Worm (Caenorhabditis elegans) whole organism, L3 larva: ENCODE results near the gene try-5.
A peak's percentile ranks its signal among the peaks of the same experiment; 100 is the strongest.

Source experiments
- R02D3.7 ChIP-seq: fragments of 150-350 bp; optimal IDR thresholded peaks from 2 replicates; lab custom pipeline; 2014; ENCODE audit warnings: missing biosample characterization, missing genetic modification characterization
- ZK546.5 ChIP-seq: sonication (generic microtip); optimal IDR thresholded peaks from 2 replicates; lab custom pipeline; 2017; ENCODE audit warnings: missing biosample characterization, missing genetic modification characterization
- aly-2 ChIP-seq: fragments of 150-350 bp; optimal IDR thresholded peaks from 2 replicates; lab custom pipeline; 2014; ENCODE audit warnings: missing biosample characterization, missing genetic modification characterization
- ama-1 ChIP-seq: fragments of 150-350 bp; optimal IDR thresholded peaks from 2 replicates; lab custom pipeline; 2018
- ceh-16 ChIP-seq: sonication (generic microtip); optimal IDR thresholded peaks from 2 replicates; lab custom pipeline; 2017; ENCODE audit warnings: missing biosample characterization, missing genetic modification characterization
- daf-12 ChIP-seq: fragments of 150-350 bp; optimal IDR thresholded peaks from 2 replicates; lab custom pipeline; 2014; ENCODE audit warnings: missing biosample characterization, missing genetic modification reagents, missing genetic modification characterization
- egl-5 ChIP-seq: fragments of 150-350 bp; optimal IDR thresholded peaks from 2 replicates; lab custom pipeline; 2017; ENCODE audit warnings: missing biosample characterization, missing genetic modification reagents, missing genetic modification characterization, inconsistent platforms
- elt-2 ChIP-seq: sonication (generic microtip); optimal IDR thresholded peaks from 2 replicates; lab custom pipeline; 2016; ENCODE audit warnings: missing genetic modification reagents, mild to moderate bottlenecking, missing genetic modification characterization, missing compliant biosample characterization
- elt-3 ChIP-seq, 3 experiments: fragments of 150-350 bp in 1 of 3; sonication (generic microtip) in 2 of 3; optimal IDR thresholded peaks; 2 replicates in 2 of 3; 4 replicates in 1 of 3; lab custom pipeline; 2014 to 2017; ENCODE audit warnings: missing biosample characterization in 3 of 3, missing genetic modification characterization in 3 of 3
- fkh-10 ChIP-seq: sonication (generic microtip); optimal IDR thresholded peaks from 2 replicates; lab custom pipeline; 2017; ENCODE audit warnings: missing biosample characterization, missing genetic modification reagents, missing genetic modification characterization
- fkh-2 ChIP-seq: fragments of 150-350 bp; optimal IDR thresholded peaks from 2 replicates; lab custom pipeline; 2014; ENCODE audit warnings: missing biosample characterization, missing genetic modification reagents, missing genetic modification characterization
- fos-1 ChIP-seq: fragments of 150-350 bp; optimal IDR thresholded peaks from 2 replicates; lab custom pipeline; 2014; ENCODE audit warnings: missing biosample characterization, missing genetic modification characterization
- hmg-11 ChIP-seq: sonication (generic microtip); optimal IDR thresholded peaks from 2 replicates; lab custom pipeline; 2016; ENCODE audit warnings: missing genetic modification characterization, missing compliant biosample characterization
- jun-1 ChIP-seq: fragments of 150-350 bp; optimal IDR thresholded peaks from 2 replicates; lab custom pipeline; 2014; ENCODE audit warnings: missing biosample characterization, missing genetic modification reagents, missing genetic modification characterization
- lin-39 ChIP-seq: fragments of 150-350 bp; optimal IDR thresholded peaks from 2 replicates; lab custom pipeline; 2018; ENCODE audit warnings: missing biosample characterization, missing genetic modification reagents, missing genetic modification characterization
- mdl-1 ChIP-seq: fragments of 150-350 bp; optimal IDR thresholded peaks from 2 replicates; lab custom pipeline; 2014; ENCODE audit warnings: missing biosample characterization, missing genetic modification characterization
- mml-1 ChIP-seq: fragments of 150-350 bp; sonication (generic microtip); optimal IDR thresholded peaks from 3 replicates; lab custom pipeline; 2014; ENCODE audit warnings: missing biosample characterization, missing genetic modification characterization
- nfya-1 ChIP-seq: sonication (generic microtip); optimal IDR thresholded peaks from 2 replicates; lab custom pipeline; 2017; ENCODE audit warnings: missing genetic modification characterization, mild to moderate bottlenecking, missing compliant biosample characterization, antibody characterized with exemption, moderate library complexity; ENCODE audit not compliant: insufficient read depth
- nhr-12 ChIP-seq: fragments of 150-350 bp; optimal IDR thresholded peaks from 2 replicates; lab custom pipeline; 2014; ENCODE audit warnings: missing biosample characterization, missing genetic modification characterization
- nhr-43 ChIP-seq: sonication (generic microtip); optimal IDR thresholded peaks from 2 replicates; lab custom pipeline; 2016; ENCODE audit warnings: mild to moderate bottlenecking, missing genetic modification characterization, missing compliant biosample characterization; ENCODE audit not compliant: poor library complexity, severe bottlenecking
- nhr-76 ChIP-seq: fragments of 150-350 bp; sonication (generic microtip); optimal IDR thresholded peaks from 5 replicates; lab custom pipeline; 2014; ENCODE audit warnings: missing biosample characterization, missing genetic modification characterization
- pha-4 ChIP-seq: fragments of 150-350 bp; optimal IDR thresholded peaks from 2 replicates; lab custom pipeline; 2014; ENCODE audit warnings: missing biosample characterization, missing genetic modification reagents, missing genetic modification characterization
- pqm-1 ChIP-seq: fragments of 150-350 bp; optimal IDR thresholded peaks from 2 replicates; lab custom pipeline; 2017; ENCODE audit warnings: missing biosample characterization, missing genetic modification characterization, inconsistent platforms
- sea-2 ChIP-seq: fragments of 150-350 bp; sonication (generic microtip); optimal IDR thresholded peaks from 4 replicates; lab custom pipeline; 2014; ENCODE audit warnings: missing biosample characterization, missing genetic modification reagents, missing genetic modification characterization
- snpc-4 ChIP-seq: fragments of 150-350 bp; optimal IDR thresholded peaks from 2 replicates; lab custom pipeline; 2014; ENCODE audit warnings: missing biosample characterization, missing genetic modification characterization
- tbx-2 ChIP-seq: sonication (generic microtip); optimal IDR thresholded peaks from 2 replicates; lab custom pipeline; 2016; ENCODE audit warnings: mild to moderate bottlenecking, missing genetic modification characterization, missing compliant biosample characterization
- unc-39 ChIP-seq: sonication (generic microtip); optimal IDR thresholded peaks from 4 replicates; lab custom pipeline; 2017; ENCODE audit warnings: missing biosample characterization, missing genetic modification characterization
- unc-62 ChIP-seq: fragments of 150-350 bp; sonication (generic microtip); optimal IDR thresholded peaks from 4 replicates; lab custom pipeline; 2014; ENCODE audit warnings: missing biosample characterization, missing genetic modification reagents, missing genetic modification characterization

Gene try-5

DNA sequence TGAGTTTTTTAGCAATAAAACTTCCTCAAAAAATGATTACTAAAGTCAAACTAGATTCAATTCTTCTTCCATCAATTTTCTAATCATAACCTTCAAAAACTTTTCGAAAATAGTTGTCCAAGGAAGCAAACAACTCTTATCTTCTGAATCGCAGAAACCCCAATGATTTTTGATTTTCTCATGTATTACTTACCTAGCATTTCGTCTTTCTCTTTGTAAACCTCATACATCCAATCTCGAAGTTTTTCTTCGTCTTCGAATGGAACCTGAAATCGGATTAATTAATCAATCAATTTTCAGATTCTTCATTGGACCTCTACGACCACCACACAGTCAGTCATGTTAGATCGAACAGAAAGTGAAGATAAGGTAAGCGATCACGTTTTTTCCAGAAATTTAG lies 18.2 kb upstream of the try-5 start, which contains the start of gene K07B1.4:
K07B1.4 (plus strand) TSS at position 301 of the 400 bp plus-strand sequence.
- no peak for TF ChIP-seq nhr-12
- no peak for TF ChIP-seq pha-4 (tag; lab: Kevin White, UChicago)
- no peak for TF ChIP-seq nhr-76 (tag; lab: Kevin White, UChicago)
- no peak for TF ChIP-seq tbx-2 (tag; lab: Kevin White, UChicago)
- TF ChIP-seq elt-2: peak; percentile 19
- TF ChIP-seq snpc-4 (tag; lab: Kevin White, UChicago): no peak
- no peak for TF ChIP-seq unc-62 (GFP tag; lab: Kevin White, UChicago)
- no peak for TF ChIP-seq ama-1 (lab: Kevin White, UChicago)
- TF ChIP-seq, all 47 proteins: peak for 1

DNA sequence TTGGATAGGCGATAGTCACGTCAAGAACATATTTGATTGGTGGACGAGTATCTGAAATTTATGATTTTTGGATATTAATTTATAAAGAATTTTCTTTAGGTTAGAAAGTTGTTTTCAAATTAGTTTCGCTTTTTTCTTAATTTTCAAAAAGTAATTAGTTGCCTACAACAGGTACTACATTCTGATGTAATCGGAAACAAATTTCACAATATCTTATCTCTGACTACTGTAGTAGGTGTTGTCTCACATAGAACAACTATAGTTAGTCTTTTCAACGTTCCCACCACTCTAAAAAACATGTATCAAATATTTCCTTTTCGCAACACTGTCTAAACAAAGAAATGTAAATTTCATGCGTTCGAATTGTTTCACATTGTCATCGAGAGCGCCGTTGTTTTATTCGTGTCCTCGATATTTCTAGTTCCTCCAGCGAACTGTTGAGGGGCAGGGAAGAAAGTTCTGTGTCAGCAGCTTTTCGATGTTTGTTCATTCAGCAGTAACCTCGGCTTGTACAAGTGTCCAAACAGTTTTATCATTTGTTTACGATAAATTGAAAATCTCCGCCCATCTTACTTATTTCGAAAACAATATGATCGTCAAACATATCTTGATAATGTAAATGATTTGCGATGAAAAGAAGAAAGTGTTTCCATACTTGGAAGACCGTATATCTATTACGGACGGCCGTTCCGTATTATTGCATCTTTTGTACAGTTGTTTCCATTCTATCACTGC lies 17.4 kb upstream of the try-5 start:
- TF ChIP-seq mdl-1 (tag; lab: Kevin White, UChicago) (no peak), R02D3.7 (tag; lab: Kevin White, UChicago) (no peak), hmg-11 (tag; lab: Kevin White, UChicago) (no peak), ZK546.5 (tag; lab: Kevin White, UChicago) (no peak), fkh-2 (no peak), jun-1 (no peak), elt-2 (peak; percentile 17), pha-4 (tag; lab: Kevin White, UChicago) (peak; percentile 20), unc-62 (GFP tag; lab: Kevin White, UChicago) (no peak), nhr-43 (no peak), ama-1 (lab: Kevin White, UChicago) (no peak), pqm-1 (tag; lab: Kevin White, UChicago) (no peak), unc-39 (no peak), fos-1 (tag; lab: Kevin White, UChicago) (no peak), fkh-10 (GFP tag; lab: Kevin White, UChicago) (no peak), egl-5 (tag; lab: Kevin White, UChicago) (no peak), lin-39 (tag; lab: Kevin White, UChicago) (no peak)

DNA sequence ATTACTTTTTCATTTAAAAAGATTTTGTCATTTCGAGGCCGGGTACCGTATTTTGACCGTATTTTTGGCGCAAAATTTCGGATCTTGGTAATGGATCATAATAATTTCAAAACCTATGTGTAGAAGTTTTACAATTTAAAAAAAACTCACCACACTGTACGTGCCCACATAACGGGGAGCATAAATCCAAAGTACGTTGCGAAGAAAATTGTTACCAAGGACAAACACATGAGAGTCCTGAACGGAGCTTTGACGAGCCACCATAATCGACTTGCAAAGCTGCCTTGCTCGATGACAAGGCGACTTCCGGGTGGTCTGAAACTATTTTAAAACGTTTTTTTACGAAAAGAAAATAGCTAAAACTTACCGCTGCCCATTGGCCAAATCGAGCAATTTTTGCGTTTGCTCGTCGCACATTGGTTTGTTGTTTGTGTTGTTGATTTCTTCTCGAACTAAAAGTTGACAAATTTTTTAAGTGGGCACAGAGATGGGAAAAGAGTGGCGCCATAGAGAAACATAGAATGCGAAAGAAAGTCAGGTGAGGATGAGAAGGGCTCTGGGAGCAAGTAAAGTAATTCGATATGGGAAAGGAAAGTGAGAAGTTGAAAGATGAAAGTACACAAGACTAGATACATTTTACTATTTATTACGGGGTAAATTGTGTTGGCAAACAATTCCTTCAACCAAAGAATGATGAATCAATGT lies 14.1 kb upstream of the try-5 start:
- TF ChIP-seq unc-39: no peak
- TF ChIP-seq egl-5 (tag; lab: Kevin White, UChicago): no peak
- peak; percentile 3 for TF ChIP-seq nfya-1 (tag; lab: Kevin White, UChicago)
- TF ChIP-seq pha-4 (tag; lab: Kevin White, UChicago): peak; percentile 70

DNA sequence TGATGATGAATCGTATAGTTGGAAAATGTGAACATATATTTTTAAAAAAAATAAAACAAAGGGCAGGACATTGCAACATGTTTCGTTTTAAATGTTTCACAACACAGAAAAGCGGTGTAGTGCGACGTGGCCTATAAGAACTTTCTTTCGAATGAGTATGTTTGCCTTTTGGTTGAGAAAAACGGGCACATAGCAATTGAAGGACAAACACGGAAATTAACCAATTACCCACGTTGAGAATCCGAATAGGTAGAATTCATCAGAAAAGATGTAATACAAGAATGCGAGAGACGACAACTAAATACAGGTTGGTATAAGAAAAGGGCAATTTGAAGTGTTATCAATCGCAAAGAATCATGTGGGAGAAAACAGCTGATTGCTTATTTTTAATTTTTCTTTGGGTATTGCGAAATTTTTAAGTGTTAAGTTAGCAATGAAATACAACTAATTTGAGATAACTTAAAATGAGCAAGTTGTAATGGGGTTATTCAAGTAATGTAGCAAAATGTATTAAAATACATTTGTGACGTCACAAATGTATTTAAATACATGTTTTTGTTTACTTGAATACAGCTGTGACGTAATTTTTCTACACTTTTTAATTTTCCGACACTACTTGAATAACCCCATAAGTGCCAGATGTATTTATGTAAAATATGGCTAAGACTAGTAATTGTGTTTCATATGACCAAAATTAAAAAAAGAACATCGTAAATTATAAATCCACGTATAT lies 13.4 kb upstream of the try-5 start, which contains the start of gene acl-14:
acl-14 (minus strand) TSS at position 316 of the 733 bp plus-strand sequence.
- TF ChIP-seq elt-2 (peak; percentile 20), fkh-2 (no peak), nhr-43 (peak; percentile 26)

DNA sequence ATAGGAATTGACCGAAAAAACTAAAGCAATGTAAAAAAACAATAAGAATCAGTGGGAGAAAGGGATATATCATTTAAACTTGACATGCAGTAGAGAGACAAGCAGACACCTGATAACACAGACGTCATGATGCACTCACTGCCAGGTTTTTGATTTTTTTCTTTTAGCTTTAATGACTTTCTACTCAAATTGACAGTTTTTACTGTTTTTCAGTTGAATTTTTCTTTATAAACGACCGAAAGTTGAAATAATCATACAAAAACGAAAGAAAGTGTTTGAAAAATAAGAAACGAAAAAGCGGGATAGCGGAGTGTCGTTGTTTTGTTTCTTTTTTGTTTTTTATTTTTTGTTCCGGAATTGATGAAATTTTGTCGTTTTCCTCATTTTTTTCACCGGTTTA lies 12.6 kb upstream of the try-5 start, which contains the start of gene ucp-4:
ucp-4 (plus strand) TSS at position 83 of the 400 bp plus-strand sequence.
- TF ChIP-seq pha-4 (tag; lab: Kevin White, UChicago): peak; percentile 25
- no peak for TF ChIP-seq nhr-76 (tag; lab: Kevin White, UChicago)

DNA sequence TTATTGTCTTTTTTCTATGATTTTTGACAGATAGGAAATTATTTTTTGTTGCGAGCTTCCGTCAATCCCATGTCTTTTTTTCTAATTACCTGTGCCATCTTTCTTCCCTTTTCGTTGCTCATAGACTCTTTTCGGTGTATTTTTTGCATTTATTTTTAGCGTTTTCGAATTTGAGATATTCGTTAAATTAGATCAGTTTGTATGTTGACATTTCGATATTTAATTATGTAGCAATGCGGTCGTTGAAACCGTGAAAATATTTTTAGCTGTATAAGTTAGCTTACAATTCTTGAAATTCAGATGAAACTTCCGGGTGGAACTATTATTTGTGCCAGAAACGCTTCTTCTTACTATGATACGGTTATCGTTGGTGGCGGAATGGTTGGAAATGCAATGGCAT lies 10.4 kb upstream of the try-5 start, which contains the start of gene coq-6:
coq-6 (plus strand) TSS at position 301 of the 400 bp plus-strand sequence.
- TF ChIP-seq fkh-2 (no peak), daf-12 (tag; lab: Kevin White, UChicago) (no peak), nfya-1 (tag; lab: Kevin White, UChicago) (no peak), ceh-16 (no peak), mdl-1 (tag; lab: Kevin White, UChicago) (no peak), sea-2 (GFP tag; lab: Kevin White, UChicago) (no peak), tbx-2 (tag; lab: Kevin White, UChicago) (no peak), mml-1 (tag; lab: Kevin White, UChicago) (no peak), ZK546.5 (tag; lab: Kevin White, UChicago) (no peak), ama-1 (lab: Kevin White, UChicago) (no peak), unc-62 (GFP tag; lab: Kevin White, UChicago) (no peak), aly-2 (tag; lab: Kevin White, UChicago) (no peak), elt-3 (tag; optimal IDR thresholded peaks at IDR 0.05; lab: Kevin White, UChicago) (no peak), lin-39 (tag; lab: Kevin White, UChicago) (no peak)
